Worm (Caenorhabditis elegans) whole organism, late embryonic: ENCODE results near the gene B0336.7.

Source experiments
- K09A11.1 ChIP-seq: sonication (generic microtip); optimal IDR thresholded peaks from 2 replicates; lab custom pipeline; 2017; ENCODE audit warnings: antibody characterized with exemption, mild to moderate bottlenecking, missing genetic modification characterization, missing compliant biosample characterization; ENCODE audit not compliant: insufficient read depth
- Y22D7AL.16 ChIP-seq: sonication (generic microtip); optimal IDR thresholded peaks from 2 replicates; lab custom pipeline; 2016; ENCODE audit warnings: missing genetic modification characterization, missing compliant biosample characterization
- ceh-34 ChIP-seq: sonication (generic microtip); optimal IDR thresholded peaks from 2 replicates; lab custom pipeline; 2016; ENCODE audit warnings: mild to moderate bottlenecking, missing genetic modification characterization, missing compliant biosample characterization
- ceh-6 ChIP-seq: fragments of 200-800 bp; sonication (Bioruptor generic); optimal IDR thresholded peaks from 2 replicates; lab custom pipeline; 2018; ENCODE audit warnings: mild to moderate bottlenecking, missing genetic modification characterization, missing compliant biosample characterization
- dve-1 ChIP-seq: sonication (generic microtip); optimal IDR thresholded peaks from 2 replicates; lab custom pipeline; 2017; ENCODE audit warnings: antibody characterized with exemption, mild to moderate bottlenecking, missing genetic modification characterization, missing compliant biosample characterization
- elt-2 ChIP-seq: sonication (generic microtip); optimal IDR thresholded peaks from 2 replicates; lab custom pipeline; 2016; ENCODE audit warnings: missing genetic modification reagents, missing genetic modification characterization, missing compliant biosample characterization
- pha-4 ChIP-seq: fragments of 150-350 bp; optimal IDR thresholded peaks from 2 replicates; lab custom pipeline; 2018; ENCODE audit warnings: missing biosample characterization, missing genetic modification reagents, missing genetic modification characterization
- sox-2 ChIP-seq: fragments of 200-800 bp; sonication (Bioruptor generic); IDR thresholded peaks from 2 replicates; pipeline ENCODE4 v1.3.6; 2022; ENCODE audit warnings: missing genetic modification reagents, missing genetic modification characterization, missing compliant biosample characterization

- TF ChIP-seq dve-1 (tag; lab: Kevin White, UChicago) (no peak), ceh-34 (tag; lab: Kevin White, UChicago) (no peak), sox-2 (GFP tag; lab: Robert Waterston, UW) (no peak), Y22D7AL.16 (tag; lab: Kevin White, UChicago) (no peak), elt-2 (tag; lab: Kevin White, UChicago) (no peak), K09A11.1 (tag; lab: Kevin White, UChicago) (no peak), ceh-6 (GFP tag; lab: Kevin White, UChicago) (no peak), pha-4 (tag; lab: Kevin White, UChicago) (no peak)
These were observed 17.9 kb upstream of the B0336.7 start for ce11 chrIII:5714984-5715454.
